Fruit fly (Drosophila melanogaster) whole organism, embryonic: ENCODE results near the gene CG34258.

Experiments
- Antp ChIP-seq: fragments of 200-800 bp; sonication (Bioruptor generic); optimal IDR thresholded peaks from 3 replicates; lab custom pipeline; 2016; ENCODE audit warnings: missing biosample characterization, missing genetic modification characterization
- Atf3 ChIP-seq: fragments of 200-800 bp; sonication (Bioruptor generic); optimal IDR thresholded peaks from 3 replicates; lab custom pipeline; 2016; ENCODE audit warnings: missing biosample characterization, missing genetic modification characterization
- B-H1 ChIP-seq: fragments of 200-800 bp; sonication (Bioruptor generic); IDR thresholded peaks from 3 replicates; pipeline ENCODE4 v1.3.6; 2022; ENCODE audit warnings: missing biosample characterization, missing genetic modification characterization
- Bgb ChIP-seq: fragments of 200-800 bp; sonication (Bioruptor generic); IDR thresholded peaks from 2 replicates; pipeline ENCODE4 v1.3.6; 2022; ENCODE audit warnings: missing biosample characterization, missing genetic modification characterization; ENCODE audit not compliant: partially characterized antibody
- Bteb2 ChIP-seq: fragments of 200-800 bp; sonication (Bioruptor generic); optimal IDR thresholded peaks from 2 replicates; lab custom pipeline; 2016; ENCODE audit warnings: missing biosample characterization, missing genetic modification characterization
- CG11560 ChIP-seq: fragments of 200-800 bp; sonication (Bioruptor generic); IDR thresholded peaks from 3 replicates; pipeline ENCODE4 v1.3.6; 2022; ENCODE audit warnings: missing biosample characterization, missing genetic modification characterization
- CG11695 ChIP-seq: fragments of 200-800 bp; sonication (Bioruptor generic); IDR thresholded peaks from 3 replicates; pipeline ENCODE4 v1.3.6; 2022; ENCODE audit warnings: missing biosample characterization, missing genetic modification characterization
- CG12219 ChIP-seq: fragments of 200-800 bp; sonication (Bioruptor generic); optimal IDR thresholded peaks from 3 replicates; lab custom pipeline; 2018; ENCODE audit warnings: missing biosample characterization, mild to moderate bottlenecking, missing genetic modification characterization
- CG13296 ChIP-seq: fragments of 200-800 bp; sonication (Bioruptor generic); optimal IDR thresholded peaks from 3 replicates; lab custom pipeline; 2018; ENCODE audit warnings: missing biosample characterization, mild to moderate bottlenecking, missing genetic modification characterization
- CG15269 ChIP-seq: fragments of 200-800 bp; sonication (Bioruptor generic); optimal IDR thresholded peaks from 2 replicates; lab custom pipeline; 2018; ENCODE audit warnings: missing biosample characterization, mild to moderate bottlenecking, missing genetic modification characterization, moderate library complexity
- CG1602 ChIP-seq: fragments of 200-800 bp; sonication (Bioruptor generic); optimal IDR thresholded peaks from 3 replicates; lab custom pipeline; 2016; ENCODE audit warnings: missing biosample characterization, missing genetic modification characterization
- CG17328 ChIP-seq: fragments of 200-800 bp; sonication (Bioruptor generic); IDR thresholded peaks from 2 replicates; pipeline ENCODE4 v1.3.6; 2022; ENCODE audit warnings: missing biosample characterization, missing genetic modification characterization
- CG18262 ChIP-seq: fragments of 200-800 bp; optimal IDR thresholded peaks from 3 replicates; lab custom pipeline; 2019; ENCODE audit warnings: missing biosample characterization, mild to moderate bottlenecking, missing genetic modification characterization, moderate library complexity
- CG31365 ChIP-seq: fragments of 200-800 bp; sonication (Bioruptor generic); optimal IDR thresholded peaks from 2 replicates; lab custom pipeline; 2018; ENCODE audit warnings: missing biosample characterization, mild to moderate bottlenecking, missing genetic modification characterization
- CG31388 ChIP-seq: fragments of 200-800 bp; sonication (Bioruptor generic); optimal IDR thresholded peaks from 2 replicates; lab custom pipeline; 2016; ENCODE audit warnings: missing biosample characterization, missing genetic modification characterization
- CG32767 ChIP-seq: fragments of 200-800 bp; sonication (Bioruptor generic); IDR thresholded peaks from 2 replicates; pipeline ENCODE4 v1.3.6; 2022; ENCODE audit warnings: missing biosample characterization, missing genetic modification characterization
- CG4707 ChIP-seq: fragments of 200-800 bp; sonication (Bioruptor generic); optimal IDR thresholded peaks from 2 replicates; lab custom pipeline; 2018; ENCODE audit warnings: missing biosample characterization, mild to moderate bottlenecking, missing genetic modification characterization, moderate library complexity
- CG7839 ChIP-seq: fragments of 200-800 bp; sonication (Bioruptor generic); optimal IDR thresholded peaks from 3 replicates; lab custom pipeline; 2018; ENCODE audit warnings: missing biosample characterization, mild to moderate bottlenecking, missing genetic modification characterization, moderate library complexity
- CHES-1-like ChIP-seq: fragments of 200-800 bp; sonication (Bioruptor generic); optimal IDR thresholded peaks from 2 replicates; lab custom pipeline; 2016; ENCODE audit warnings: missing biosample characterization, missing genetic modification characterization
- Dp ChIP-seq: fragments of 200-800 bp; sonication (Bioruptor generic); optimal IDR thresholded peaks from 2 replicates; lab custom pipeline; 2018; ENCODE audit warnings: missing biosample characterization, mild to moderate bottlenecking, missing genetic modification characterization, moderate library complexity
- Dref ChIP-seq: fragments of 200-800 bp; sonication (Bioruptor generic); IDR thresholded peaks from 2 replicates; pipeline ENCODE4 v1.3.6; 2022; ENCODE audit warnings: missing biosample characterization, missing genetic modification characterization
- Eip74EF ChIP-seq, 2 experiments: fragments of 200-800 bp in 1 of 2; fragments of >200 bp in 1 of 2; sonication (Bioruptor generic) in 1 of 2; optimal IDR thresholded peaks; 2 replicates each; lab custom pipeline; 2017 to 2019; ENCODE audit warnings: missing biosample characterization in 2 of 2, missing genetic modification characterization in 2 of 2, mild to moderate bottlenecking in 1 of 2, moderate library complexity in 1 of 2
- Ets97D ChIP-seq: fragments of 200-800 bp; sonication (Bioruptor generic); optimal IDR thresholded peaks from 3 replicates; lab custom pipeline; 2016; ENCODE audit warnings: missing biosample characterization, missing genetic modification characterization
- Gsc ChIP-seq: fragments of 200-800 bp; sonication (Bioruptor generic); IDR thresholded peaks from 2 replicates; pipeline ENCODE4 v1.3.6; 2022; ENCODE audit warnings: missing biosample characterization, missing genetic modification characterization
- Hmr ChIP-seq: fragments of 200-800 bp; sonication (Bioruptor generic); optimal IDR thresholded peaks from 3 replicates; lab custom pipeline; 2017; ENCODE audit warnings: mild to moderate bottlenecking, missing biosample characterization, missing genetic modification reagents, missing genetic modification characterization
- Hr39 ChIP-seq: fragments of >200 bp; optimal IDR thresholded peaks from 2 replicates; lab custom pipeline; 2017
- Hr78 ChIP-seq, 2 experiments: fragments of 200-800 bp in 1 of 2; fragments of >200 bp in 1 of 2; sonication (Bioruptor generic) in 1 of 2; optimal IDR thresholded peaks; 2 replicates each; lab custom pipeline; 2017 to 2019; ENCODE audit warnings: missing biosample characterization in 2 of 2, missing genetic modification characterization in 2 of 2, mild to moderate bottlenecking in 1 of 2, moderate library complexity in 1 of 2
- MESR4 ChIP-seq: fragments of 200-800 bp; sonication (Bioruptor generic); optimal IDR thresholded peaks from 2 replicates; lab custom pipeline; 2018; ENCODE audit warnings: missing biosample characterization, mild to moderate bottlenecking, missing genetic modification characterization, moderate library complexity
- Myb ChIP-seq: fragments of 200-800 bp; sonication (Bioruptor generic); optimal IDR thresholded peaks from 2 replicates; lab custom pipeline; 2016; ENCODE audit warnings: missing biosample characterization, missing genetic modification characterization
- Ravus ChIP-seq: fragments of 200-800 bp; sonication (Bioruptor generic); IDR thresholded peaks from 2 replicates; pipeline ENCODE4 v1.3.6; 2022; ENCODE audit warnings: missing biosample characterization, missing genetic modification characterization
- Side ChIP-seq: fragments of 200-800 bp; sonication (Bioruptor generic); optimal IDR thresholded peaks from 2 replicates; lab custom pipeline; 2016; ENCODE audit warnings: missing biosample characterization, missing genetic modification characterization
- Xbp1 ChIP-seq: fragments of 200-800 bp; sonication (Bioruptor generic); optimal IDR thresholded peaks from 3 replicates; lab custom pipeline; 2016; ENCODE audit warnings: missing biosample characterization, mild to moderate bottlenecking, missing genetic modification characterization
- ara ChIP-seq: fragments of 200-800 bp; sonication (Bioruptor generic); IDR thresholded peaks from 2 replicates; pipeline ENCODE4 v1.3.6; 2022; ENCODE audit warnings: missing biosample characterization, missing genetic modification characterization
- bab2 ChIP-seq: fragments of 200-800 bp; sonication (Bioruptor generic); optimal IDR thresholded peaks from 2 replicates; lab custom pipeline; 2016; ENCODE audit warnings: missing biosample characterization, missing genetic modification characterization
- corto ChIP-seq: fragments of 200-800 bp; sonication (Bioruptor generic); optimal IDR thresholded peaks from 2 replicates; lab custom pipeline; 2016; ENCODE audit warnings: missing biosample characterization, mild to moderate bottlenecking, missing genetic modification characterization, moderate library complexity
- exex ChIP-seq: fragments of 200-800 bp; sonication (Bioruptor generic); optimal IDR thresholded peaks from 4 replicates; lab custom pipeline; 2018; ENCODE audit warnings: missing biosample characterization, mild to moderate bottlenecking, missing genetic modification characterization, moderate library complexity
- fd102C ChIP-seq: fragments of 200-800 bp; sonication (Bioruptor generic); optimal IDR thresholded peaks from 2 replicates; lab custom pipeline; 2018; ENCODE audit warnings: missing biosample characterization, mild to moderate bottlenecking, missing genetic modification characterization, moderate library complexity
- gsb ChIP-seq: fragments of 200-800 bp; sonication (Bioruptor generic); IDR thresholded peaks from 2 replicates; pipeline ENCODE4 v1.3.6; 2022; ENCODE audit warnings: missing biosample characterization, missing genetic modification characterization
- hth ChIP-seq: fragments of >200 bp; optimal IDR thresholded peaks from 2 replicates; lab custom pipeline; 2017; ENCODE audit warnings: inconsistent platforms
- kay ChIP-seq: fragments of 200-800 bp; sonication (Bioruptor generic); optimal IDR thresholded peaks from 2 replicates; lab custom pipeline; 2016; ENCODE audit warnings: missing biosample characterization, missing genetic modification characterization
- nau ChIP-seq: fragments of 200-800 bp; sonication (Bioruptor generic); optimal IDR thresholded peaks from 3 replicates; lab custom pipeline; 2017; ENCODE audit warnings: missing biosample characterization, mild to moderate bottlenecking, missing genetic modification characterization, missing genetic modification reagents
- pan ChIP-seq, 4 experiments: fragments of >200 bp in 3 of 4; fragments of 200-800 bp in 1 of 4; sonication (Bioruptor generic) in 1 of 4; optimal IDR thresholded peaks in 3 of 4; IDR thresholded peaks in 1 of 4; 2 replicates each; pipeline versions ENCODE4 v1.3.6 to Lab custom; 2017 to 2022; ENCODE audit warnings: missing biosample characterization in 2 of 4, missing genetic modification characterization in 2 of 4, mixed read lengths in 1 of 4
- pnt ChIP-seq: fragments of 200-800 bp; sonication (Bioruptor generic); optimal IDR thresholded peaks from 3 replicates; lab custom pipeline; 2016; ENCODE audit warnings: missing biosample characterization, missing genetic modification characterization
- rib ChIP-seq: fragments of 200-800 bp; sonication (Bioruptor generic); IDR thresholded peaks from 2 replicates; pipeline ENCODE4 v1.3.6; 2022; ENCODE audit warnings: missing biosample characterization, missing genetic modification characterization
- sc ChIP-seq, 3 experiments: fragments of >200 bp in 2 of 3; fragments of 200-800 bp in 1 of 3; sonication (Bioruptor generic) in 1 of 3; optimal IDR thresholded peaks; 2 replicates in 2 of 3; 3 replicates in 1 of 3; lab custom pipeline; 2017; ENCODE audit warnings: mild to moderate bottlenecking in 1 of 3, missing biosample characterization in 1 of 3, missing genetic modification characterization in 1 of 3, missing genetic modification reagents in 1 of 3
- sd ChIP-seq: fragments of 200-800 bp; sonication (Bioruptor generic); optimal IDR thresholded peaks from 3 replicates; lab custom pipeline; 2018; ENCODE audit warnings: missing biosample characterization, mild to moderate bottlenecking, missing genetic modification characterization, moderate library complexity
- seq ChIP-seq: fragments of 200-800 bp; sonication (Bioruptor generic); IDR thresholded peaks from 2 replicates; pipeline ENCODE4 v1.3.6; 2022; ENCODE audit warnings: missing biosample characterization, missing genetic modification characterization
- tio ChIP-seq: fragments of 200-800 bp; sonication (Bioruptor generic); optimal IDR thresholded peaks from 2 replicates; lab custom pipeline; 2017; ENCODE audit warnings: missing biosample characterization, missing genetic modification characterization, inconsistent platforms
- tx ChIP-seq: fragments of 200-800 bp; sonication (Bioruptor generic); optimal IDR thresholded peaks from 2 replicates; lab custom pipeline; 2016; ENCODE audit warnings: missing biosample characterization, missing genetic modification characterization

Gene CG34258

dm6 chr3L:19954426-19954825 lies 2.7 kb upstream of the CG34258 start, which contains the start of gene CG42654:
CG42654 (minus strand) TSS chr3L:19954526.
- TF ChIP-seq CG31388 (GFP tag; lab: Kevin White, UChicago) (no peak), CG15269 (no peak), pnt (no peak), Eip74EF (GFP tag; optimal IDR thresholded peaks at IDR 0.05; lab: Kevin White, UChicago) (no peak), CG4707 (GFP tag; lab: Kevin White, UChicago) (no peak), CG11560 (no peak), CG12219 (no peak), Bteb2 (no peak), sc (optimal IDR thresholded peaks at IDR 0.05; lab: Kevin White, UChicago) (no peak), sc (GFP tag; optimal IDR thresholded peaks at IDR 0.05; lab: Kevin White, UChicago) (no peak), Hr78 (GFP tag; optimal IDR thresholded peaks at IDR 0.05; lab: Kevin White, UChicago) (no peak), Xbp1 (no peak), CG13296 (GFP tag; lab: Kevin White, UChicago) (no peak), bab2 (GFP tag; lab: Kevin White, UChicago) (no peak), tx (GFP tag; lab: Kevin White, UChicago) (no peak), gsb (GFP tag; lab: Robert Waterston, UW) (no peak), seq (no peak), kay (no peak), Side (no peak), Atf3 (no peak)

- TF ChIP-seq CHES-1-like (GFP tag; lab: Kevin White, UChicago) (no peak), MESR4 (GFP tag; lab: Kevin White, UChicago) (no peak), CG11695 (GFP tag; lab: Robert Waterston, UW) (no peak), tio (GFP tag; lab: Kevin White, UChicago) (no peak), nau (no peak), hth (lab: Kevin White, UChicago) (no peak), Ravus (GFP tag; lab: Robert Waterston, UW) (no peak), Bgb (GFP tag; lab: Robert Waterston, UW) (no peak), Dref (GFP tag; lab: Robert Waterston, UW) (no peak), B-H1 (GFP tag; lab: Robert Waterston, UW) (no peak), pan (optimal IDR thresholded peaks at IDR 0.05; lab: Kevin White, UChicago) (no peak), pan (GFP tag; optimal IDR thresholded peaks at IDR 0.05 in 1 of 2, IDR thresholded peaks at IDR 0.05 in 1 of 2) (no peak), Dp (no peak), CG17328 (no peak), CG32767 (GFP tag; lab: Robert Waterston, UW) (no peak), rib (GFP tag; lab: Robert Waterston, UW) (no peak), sd (tag; lab: Kevin White, UChicago) (no peak), CG7839 (tag; lab: Kevin White, UChicago) (no peak), ara (GFP tag; lab: Robert Waterston, UW) (no peak), Hmr (GFP tag; lab: Kevin White, UChicago) (no peak)
- TF ChIP-seq, all 482 proteins: peak for 0
Measured at dm6 chr3L:19953612-19954011, 1.8 kb upstream of the CG34258 start, which contains the start of gene CG42655. CG42655 (minus strand) TSS chr3L:19953712.

dm6 chr3L:19952690-19953089 lies 922 bp upstream of the CG34258 start, which contains the start of gene CG33710:
CG33710 (minus strand) TSS chr3L:19952790.
- TF ChIP-seq fd102C (GFP tag; lab: Kevin White, UChicago) (no peak), Myb (no peak), CG1602 (GFP tag; lab: Kevin White, UChicago) (no peak), CG11560 (no peak), Hr39 (lab: Kevin White, UChicago) (no peak), CG18262 (tag; lab: Kevin White, UChicago) (no peak), Ets97D (GFP tag; lab: Kevin White, UChicago) (no peak), pnt (no peak), exex (tag; lab: Kevin White, UChicago) (no peak), corto (GFP tag; lab: Kevin White, UChicago) (no peak), Gsc (no peak), Antp (GFP tag; lab: Kevin White, UChicago) (no peak), CG31365 (tag; lab: Kevin White, UChicago) (no peak)
- TF ChIP-seq, all 482 proteins: peak for 0
